Worm (Caenorhabditis elegans) whole organism, L4 larva: ENCODE results near the gene T14B4.9.

ENCODE experiments used
- F37D6.2 ChIP-seq: sonication (generic microtip); optimal IDR thresholded peaks from 2 replicates; lab custom pipeline; 2016; ENCODE audit warnings: mild to moderate bottlenecking, missing genetic modification characterization, missing compliant biosample characterization
- dmd-6 ChIP-seq: fragments of 200-800 bp; sonication (Bioruptor generic); IDR thresholded peaks from 2 replicates; pipeline ENCODE4 v1.3.6; 2022; ENCODE audit warnings: missing genetic modification reagents, missing genetic modification characterization, missing compliant biosample characterization
- nhr-111 ChIP-seq: fragments of 200-800 bp; sonication (Bioruptor generic); optimal IDR thresholded peaks from 2 replicates; lab custom pipeline; 2018; ENCODE audit warnings: mild to moderate bottlenecking, missing genetic modification characterization, missing compliant biosample characterization
- nhr-28 ChIP-seq: fragments of 150-350 bp; optimal IDR thresholded peaks from 2 replicates; lab custom pipeline; 2014; ENCODE audit warnings: missing biosample characterization, missing genetic modification characterization
- nhr-77 ChIP-seq: fragments of 150-350 bp; optimal IDR thresholded peaks from 2 replicates; lab custom pipeline; 2014; ENCODE audit warnings: missing biosample characterization, missing genetic modification characterization
- pha-4 ChIP-seq, 2 experiments: fragments of 150-350 bp in 1 of 2; fragments of 200-800 bp in 1 of 2; sonication (Bioruptor generic) in 1 of 2; IDR thresholded peaks in 1 of 2; optimal IDR thresholded peaks in 1 of 2; 2 replicates each; pipeline versions ENCODE4 v1.3.6 to Lab custom; 2014 to 2022; ENCODE audit warnings: missing genetic modification characterization in 2 of 2, missing genetic modification reagents in 2 of 2, missing biosample characterization in 1 of 2, missing compliant biosample characterization in 1 of 2
- pqm-1 ChIP-seq: sonication (generic microtip); optimal IDR thresholded peaks from 2 replicates; lab custom pipeline; 2017; ENCODE audit warnings: missing biosample characterization, missing genetic modification characterization
- set-16 ChIP-seq: fragments of 200-800 bp; sonication (Bioruptor generic); IDR thresholded peaks from 2 replicates; pipeline ENCODE4 v1.3.6; 2022; ENCODE audit warnings: missing genetic modification reagents, missing genetic modification characterization, missing compliant biosample characterization
- unc-130 ChIP-seq: sonication (generic microtip); optimal IDR thresholded peaks from 2 replicates; lab custom pipeline; 2016; ENCODE audit warnings: missing genetic modification reagents, missing genetic modification characterization, missing compliant biosample characterization
- unc-39 ChIP-seq: sonication (generic microtip); optimal IDR thresholded peaks from 2 replicates; lab custom pipeline; 2017; ENCODE audit warnings: missing biosample characterization, missing genetic modification characterization

T14B4.9 gene

DNA sequence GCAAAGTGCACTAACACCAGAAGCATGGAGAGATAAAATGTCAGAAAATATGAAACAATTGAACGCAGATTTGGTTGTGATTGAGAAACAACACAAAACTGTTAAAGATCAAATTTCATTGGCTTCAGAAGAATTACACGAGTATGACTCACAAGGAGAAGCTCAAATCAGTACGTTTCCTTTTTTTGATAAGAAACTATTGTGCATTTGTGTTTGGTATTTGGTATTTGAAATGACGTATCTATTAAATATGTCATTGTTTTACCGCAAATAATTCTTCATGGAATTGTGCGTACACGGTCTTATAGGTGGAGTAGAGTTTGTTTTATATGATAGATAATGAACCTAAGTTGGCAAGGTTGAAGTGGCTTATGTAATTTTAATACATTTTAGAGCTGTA is 52.1 kb downstream of the T14B4.9 start:
- TF ChIP-seq unc-39 (tag; lab: Kevin White, UChicago) (no peak), nhr-111 (GFP tag; lab: Kevin White, UChicago) (no peak), pqm-1 (tag; lab: Kevin White, UChicago) (peak; percentile 72), unc-130 (GFP tag; lab: Kevin White, UChicago) (no peak), nhr-77 (peak; percentile 18), pha-4 (GFP tag; IDR thresholded peaks at IDR 0.05; lab: Robert Waterston, UW) (no peak), pha-4 (tag; optimal IDR thresholded peaks at IDR 0.05; lab: Kevin White, UChicago) (no peak), nhr-28 (tag; lab: Kevin White, UChicago) (peak; percentile 50), F37D6.2 (tag; lab: Kevin White, UChicago) (no peak), set-16 (GFP tag; lab: Robert Waterston, UW) (no peak), dmd-6 (GFP tag; lab: Robert Waterston, UW) (peak; percentile 58; the same call in 1 of the 2 replicates)
- TF ChIP-seq, all 104 proteins: peak for 4
